Fruit fly (Drosophila melanogaster) whole organism, embryonic: ENCODE measurements around the gene CG3457.

ENCODE experiments used
- Abd-B ChIP-seq: fragments of 200-800 bp; sonication (Bioruptor generic); optimal IDR thresholded peaks from 2 replicates; lab custom pipeline; 2018; ENCODE audit warnings: missing biosample characterization, mild to moderate bottlenecking, missing genetic modification characterization, moderate library complexity
- Antp ChIP-seq: fragments of 200-800 bp; sonication (Bioruptor generic); optimal IDR thresholded peaks from 3 replicates; lab custom pipeline; 2016; ENCODE audit warnings: missing biosample characterization, missing genetic modification characterization
- CG11695 ChIP-seq: fragments of 200-800 bp; sonication (Bioruptor generic); IDR thresholded peaks from 3 replicates; pipeline ENCODE4 v1.3.6; 2022; ENCODE audit warnings: missing biosample characterization, missing genetic modification characterization
- CG12219 ChIP-seq: fragments of 200-800 bp; sonication (Bioruptor generic); optimal IDR thresholded peaks from 3 replicates; lab custom pipeline; 2018; ENCODE audit warnings: missing biosample characterization, mild to moderate bottlenecking, missing genetic modification characterization
- CG14014 ChIP-seq: fragments of 200-800 bp; sonication (Bioruptor generic); IDR thresholded peaks from 2 replicates; pipeline ENCODE4 v1.3.6; 2022; ENCODE audit warnings: missing biosample characterization, missing genetic modification characterization
- CG15011 ChIP-seq: fragments of 200-800 bp; sonication (Bioruptor generic); optimal IDR thresholded peaks from 3 replicates; lab custom pipeline; 2018; ENCODE audit warnings: missing biosample characterization, mild to moderate bottlenecking, missing genetic modification characterization
- CG15696 ChIP-seq: fragments of 200-800 bp; sonication (Bioruptor generic); optimal IDR thresholded peaks from 2 replicates; lab custom pipeline; 2019; ENCODE audit warnings: missing biosample characterization, mild to moderate bottlenecking, missing genetic modification characterization, moderate library complexity
- CG17361 ChIP-seq: fragments of 200-800 bp; sonication (Bioruptor generic); IDR thresholded peaks from 3 replicates; pipeline ENCODE4 v1.3.6; 2022; ENCODE audit warnings: missing biosample characterization, missing genetic modification characterization
- CG17912 ChIP-seq: fragments of 200-800 bp; sonication (Bioruptor generic); optimal IDR thresholded peaks from 2 replicates; lab custom pipeline; 2018; ENCODE audit warnings: missing biosample characterization, mild to moderate bottlenecking, missing genetic modification characterization
- CG18599 ChIP-seq: fragments of 200-800 bp; sonication (Bioruptor generic); optimal IDR thresholded peaks from 3 replicates; lab custom pipeline; 2017; ENCODE audit warnings: missing biosample characterization, missing genetic modification characterization, mild to moderate bottlenecking, moderate library complexity, missing genetic modification reagents
- CG2678 ChIP-seq: fragments of 200-800 bp; sonication (Bioruptor generic); optimal IDR thresholded peaks from 3 replicates; lab custom pipeline; 2019; ENCODE audit warnings: missing biosample characterization, mild to moderate bottlenecking, missing genetic modification characterization, moderate library complexity
- CG32532 ChIP-seq: fragments of 200-800 bp; sonication (Bioruptor generic); IDR thresholded peaks from 2 replicates; pipeline ENCODE4 v1.3.6; 2022; ENCODE audit warnings: missing biosample characterization, missing genetic modification characterization
- CG34422 ChIP-seq: fragments of 200-800 bp; sonication (Bioruptor generic); IDR thresholded peaks from 3 replicates; pipeline ENCODE4 v1.3.6; 2022; ENCODE audit warnings: missing biosample characterization, missing genetic modification characterization
- CG43689 ChIP-seq: fragments of 200-800 bp; sonication (Bioruptor generic); IDR thresholded peaks from 2 replicates; pipeline ENCODE4 v1.3.6; 2022; ENCODE audit warnings: missing biosample characterization, missing genetic modification characterization
- CG4404 ChIP-seq: fragments of 200-800 bp; sonication (Bioruptor generic); IDR thresholded peaks from 2 replicates; pipeline ENCODE4 v1.3.6; 2022; ENCODE audit warnings: missing biosample characterization, missing genetic modification characterization
- CG6272 ChIP-seq: fragments of 200-800 bp; sonication (Bioruptor generic); IDR thresholded peaks from 2 replicates; pipeline ENCODE4 v1.3.6; 2022; ENCODE audit warnings: missing biosample characterization, missing genetic modification characterization
- CG7357 ChIP-seq: fragments of 200-800 bp; sonication (Bioruptor generic); IDR thresholded peaks from 3 replicates; pipeline ENCODE4 v1.3.6; 2022; ENCODE audit warnings: missing biosample characterization, missing genetic modification characterization
- CG8290 ChIP-seq, 3 experiments: fragments of 200-800 bp; sonication (Bioruptor generic); optimal IDR thresholded peaks; 2 replicates each; lab custom pipeline; 2016 to 2019; ENCODE audit warnings: missing biosample characterization in 3 of 3, missing genetic modification characterization in 3 of 3, mild to moderate bottlenecking in 2 of 3, moderate library complexity in 1 of 3
- CG8359 ChIP-seq: fragments of 200-800 bp; sonication (Bioruptor generic); optimal IDR thresholded peaks from 2 replicates; lab custom pipeline; 2017; ENCODE audit warnings: missing biosample characterization, mild to moderate bottlenecking, missing genetic modification characterization, borderline replicate concordance
- CG9797 ChIP-seq: fragments of 200-800 bp; sonication (Bioruptor generic); optimal IDR thresholded peaks from 3 replicates; lab custom pipeline; 2018; ENCODE audit warnings: missing biosample characterization, mild to moderate bottlenecking, missing genetic modification characterization
- CTCF ChIP-seq: fragments of 200-800 bp; sonication (Bioruptor generic); optimal IDR thresholded peaks from 2 replicates; lab custom pipeline; 2017; ENCODE audit warnings: missing biosample characterization, mild to moderate bottlenecking, missing genetic modification characterization, moderate library complexity
- Fer1 ChIP-seq: fragments of 200-800 bp; sonication (Bioruptor generic); optimal IDR thresholded peaks from 2 replicates; lab custom pipeline; 2017; ENCODE audit warnings: missing biosample characterization, mild to moderate bottlenecking, missing genetic modification characterization
- Fer3 ChIP-seq: fragments of 200-800 bp; sonication (Bioruptor generic); optimal IDR thresholded peaks from 2 replicates; lab custom pipeline; 2018; ENCODE audit warnings: missing biosample characterization, mild to moderate bottlenecking, missing genetic modification characterization, moderate library complexity
- Hmr ChIP-seq: fragments of 200-800 bp; sonication (Bioruptor generic); optimal IDR thresholded peaks from 3 replicates; lab custom pipeline; 2017; ENCODE audit warnings: mild to moderate bottlenecking, missing biosample characterization, missing genetic modification reagents, missing genetic modification characterization
- Hr51 ChIP-seq, 2 experiments: fragments of 200-800 bp; sonication (Bioruptor generic); optimal IDR thresholded peaks; 2 replicates in 1 of 2; 3 replicates in 1 of 2; lab custom pipeline; 2016 to 2018; ENCODE audit warnings: missing biosample characterization in 2 of 2, missing genetic modification characterization in 2 of 2, mild to moderate bottlenecking in 1 of 2, moderate library complexity in 1 of 2
- MBD-R2 ChIP-seq: fragments of 200-800 bp; sonication (Bioruptor generic); IDR thresholded peaks from 2 replicates; pipeline ENCODE4 v1.3.6; 2022; ENCODE audit warnings: missing biosample characterization, missing genetic modification characterization
- Mrtf ChIP-seq: fragments of 200-800 bp; sonication (Bioruptor generic); IDR thresholded peaks from 3 replicates; pipeline ENCODE4 v1.3.6; 2022; ENCODE audit warnings: missing biosample characterization, missing genetic modification characterization
- Oli ChIP-seq: fragments of 200-800 bp; sonication (Bioruptor generic); optimal IDR thresholded peaks from 2 replicates; lab custom pipeline; 2018; ENCODE audit warnings: missing biosample characterization, mild to moderate bottlenecking, missing genetic modification characterization, moderate library complexity
- Optix ChIP-seq: fragments of 200-800 bp; sonication (Bioruptor generic); IDR thresholded peaks from 3 replicates; pipeline ENCODE4 v1.3.6; 2022; ENCODE audit warnings: missing biosample characterization, missing genetic modification characterization
- Scr ChIP-seq: fragments of 200-800 bp; sonication (Bioruptor generic); IDR thresholded peaks from 2 replicates; pipeline ENCODE4 v1.3.6; 2022; ENCODE audit warnings: missing biosample characterization, missing genetic modification characterization; ENCODE audit not compliant: partially characterized antibody
- Trl ChIP-seq, 3 experiments: fragments of >200 bp in 2 of 3; fragments of 200-800 bp in 1 of 3; sonication (Bioruptor generic) in 1 of 3; optimal IDR thresholded peaks; 2 replicates in 1 of 3; 3 replicates in 2 of 3; lab custom pipeline; 2016 to 2017; ENCODE audit warnings: missing biosample characterization in 1 of 3, missing genetic modification characterization in 1 of 3
- bsh ChIP-seq, 2 experiments: fragments of 200-800 bp; sonication (Bioruptor generic); optimal IDR thresholded peaks; 2 replicates each; lab custom pipeline; 2017 to 2018; ENCODE audit warnings: mild to moderate bottlenecking in 2 of 2, missing biosample characterization in 2 of 2, missing genetic modification characterization in 2 of 2, moderate library complexity in 1 of 2
- ci ChIP-seq: fragments of 200-800 bp; sonication (Bioruptor generic); IDR thresholded peaks from 3 replicates; pipeline ENCODE4 v1.3.6; 2022; ENCODE audit warnings: missing biosample characterization, missing genetic modification characterization
- dan ChIP-seq: fragments of 200-800 bp; sonication (Bioruptor generic); IDR thresholded peaks from 2 replicates; pipeline ENCODE4 v1.3.6; 2022; ENCODE audit warnings: missing biosample characterization, missing genetic modification characterization
- dmrt11E ChIP-seq: fragments of 200-800 bp; sonication (Bioruptor generic); optimal IDR thresholded peaks from 3 replicates; lab custom pipeline; 2018; ENCODE audit warnings: missing biosample characterization, mild to moderate bottlenecking, missing genetic modification characterization, moderate library complexity
- esg ChIP-seq: fragments of 200-800 bp; sonication (Bioruptor generic); conservative IDR thresholded peaks from 2 replicates; pipeline ENCODE4 v1.3.6; 2022; ENCODE audit warnings: missing biosample characterization, missing genetic modification characterization
- hkb ChIP-seq, 2 experiments: fragments of 200-800 bp in 1 of 2; fragments of >200 bp in 1 of 2; sonication (Bioruptor generic) in 1 of 2; IDR thresholded peaks in 1 of 2; optimal IDR thresholded peaks in 1 of 2; 2 replicates each; pipeline versions ENCODE4 v1.3.6 to Lab custom; 2017 to 2022; ENCODE audit warnings: missing biosample characterization in 1 of 2, missing genetic modification characterization in 1 of 2
- lab ChIP-seq: fragments of 200-800 bp; sonication (Bioruptor generic); optimal IDR thresholded peaks from 3 replicates; lab custom pipeline; 2017; ENCODE audit warnings: missing biosample characterization, missing genetic modification characterization, mild to moderate bottlenecking, moderate library complexity, missing genetic modification reagents
- org-1 ChIP-seq: fragments of 200-800 bp; sonication (Bioruptor generic); optimal IDR thresholded peaks from 2 replicates; lab custom pipeline; 2017; ENCODE audit warnings: missing biosample characterization, missing genetic modification characterization
- pnt ChIP-seq: fragments of 200-800 bp; sonication (Bioruptor generic); optimal IDR thresholded peaks from 3 replicates; lab custom pipeline; 2016; ENCODE audit warnings: missing biosample characterization, missing genetic modification characterization
- ranshi ChIP-seq: fragments of 200-800 bp; sonication (Bioruptor generic); IDR thresholded peaks from 2 replicates; pipeline ENCODE4 v1.3.6; 2022; ENCODE audit warnings: missing biosample characterization, missing genetic modification characterization
- sens ChIP-seq: fragments of 200-800 bp; sonication (Bioruptor generic); peaks from one replicate; lab custom pipeline; 2016; ENCODE audit warnings: missing biosample characterization, missing genetic modification characterization
- seq ChIP-seq: fragments of 200-800 bp; sonication (Bioruptor generic); IDR thresholded peaks from 2 replicates; pipeline ENCODE4 v1.3.6; 2022; ENCODE audit warnings: missing biosample characterization, missing genetic modification characterization
- slbo ChIP-seq: fragments of 200-800 bp; sonication (Bioruptor generic); IDR thresholded peaks from 2 replicates; pipeline ENCODE4 v1.3.6; 2022; ENCODE audit warnings: missing biosample characterization, missing genetic modification characterization
- slou ChIP-seq: fragments of 200-800 bp; sonication (Bioruptor generic); optimal IDR thresholded peaks from 3 replicates; lab custom pipeline; 2016; ENCODE audit warnings: missing biosample characterization, missing genetic modification characterization
- sob ChIP-seq: fragments of 200-800 bp; sonication (Bioruptor generic); IDR thresholded peaks from 2 replicates; pipeline ENCODE4 v1.3.6; 2022; ENCODE audit warnings: missing biosample characterization, missing genetic modification characterization
- unpg ChIP-seq: fragments of 200-800 bp; sonication (Bioruptor generic); optimal IDR thresholded peaks from 3 replicates; lab custom pipeline; 2018; ENCODE audit warnings: missing biosample characterization, mild to moderate bottlenecking, missing genetic modification characterization, moderate library complexity
- vvl ChIP-seq: fragments of 200-800 bp; sonication (Bioruptor generic); IDR thresholded peaks from 2 replicates; pipeline ENCODE4 v1.3.6; 2022; ENCODE audit warnings: missing biosample characterization, missing genetic modification characterization
- wek ChIP-seq: fragments of 200-800 bp; sonication (Bioruptor generic); optimal IDR thresholded peaks from 3 replicates; lab custom pipeline; 2018; ENCODE audit warnings: missing biosample characterization, mild to moderate bottlenecking, missing genetic modification characterization, moderate library complexity

CG3457 gene

dm6 chrX:2146574-2146973 is 41.0 kb upstream of the CG3457 start:
- no peak for TF ChIP-seq CG43689
- no peak for TF ChIP-seq lab (GFP tag; lab: Kevin White, UChicago)
- no peak for TF ChIP-seq CTCF
- no peak for TF ChIP-seq sob
- no peak for TF ChIP-seq Hmr (GFP tag; lab: Kevin White, UChicago)
- no peak for TF ChIP-seq Scr (GFP tag; lab: Robert Waterston, UW)
- peak in 1 of 2 experiments; percentile 26 for TF ChIP-seq bsh (GFP tag; optimal IDR thresholded peaks at IDR 0.05; lab: Kevin White, UChicago)
- peak; percentile 26 for TF ChIP-seq CG15696
- TF ChIP-seq CG8290 (GFP tag; optimal IDR thresholded peaks at IDR 0.05; lab: Kevin White, UChicago): no peak
- TF ChIP-seq CG8290 (tag; optimal IDR thresholded peaks at IDR 0.05; lab: Kevin White, UChicago): peak in 1 of 2 experiments; percentile 58
- no peak for TF ChIP-seq hkb (optimal IDR thresholded peaks at IDR 0.05; lab: Kevin White, UChicago)
- peak; percentile 38; the same call in 1 of the 2 replicates for TF ChIP-seq hkb (GFP tag; IDR thresholded peaks at IDR 0.05; lab: Robert Waterston, UW)
- no peak for TF ChIP-seq CG2678
- no peak for TF ChIP-seq CG6272 (GFP tag; lab: Robert Waterston, UW)
- TF ChIP-seq seq: no peak
- no peak for TF ChIP-seq Fer1 (GFP tag; lab: Kevin White, UChicago)
- peak; percentile 22; the same call in 1 of the 2 replicates for TF ChIP-seq ranshi (GFP tag; lab: Robert Waterston, UW)
- TF ChIP-seq CG8359 (GFP tag; lab: Kevin White, UChicago): no peak
- peak; percentile 1 for TF ChIP-seq org-1 (GFP tag; lab: Kevin White, UChicago)
- no peak for TF ChIP-seq CG15011
- TF ChIP-seq Abd-B (GFP tag; lab: Kevin White, UChicago): no peak
- no peak for TF ChIP-seq MBD-R2 (GFP tag; lab: Robert Waterston, UW)
- TF ChIP-seq CG9797 (GFP tag; lab: Kevin White, UChicago): no peak
- TF ChIP-seq vvl: peak; percentile 17; the same call in 1 of the 2 replicates
- TF ChIP-seq CG32532 (GFP tag; lab: Robert Waterston, UW): peak; percentile 11; the same call in 1 of the 2 replicates
- TF ChIP-seq Optix: no peak
- peak; percentile 37 for TF ChIP-seq CG18599 (GFP tag; lab: Kevin White, UChicago)
- TF ChIP-seq Oli (tag; lab: Kevin White, UChicago): peak; percentile 26
- TF ChIP-seq dmrt11E (tag; lab: Kevin White, UChicago): no peak
- peak; percentile 16 for TF ChIP-seq Antp
- no peak for TF ChIP-seq Mrtf (GFP tag; lab: Robert Waterston, UW)
- 0 out of 2 replicates have a peak, but pooled peaks have one; percentile 15 for TF ChIP-seq slbo
- TF ChIP-seq pnt (GFP tag; lab: Kevin White, UChicago): no peak
- 0 out of 2 replicates have a peak, but pooled peaks have one; percentile 6 for TF ChIP-seq CG4404 (GFP tag; lab: Robert Waterston, UW)
- 0 out of 2 replicates have a peak, but pooled peaks have one; percentile 23 for TF ChIP-seq esg (GFP tag; lab: Robert Waterston, UW)
- 0 out of 3 replicates have a peak, but pooled peaks have one; percentile 46 for TF ChIP-seq ci (GFP tag; lab: Robert Waterston, UW)
- TF ChIP-seq CG11695 (GFP tag; lab: Robert Waterston, UW): 0 out of 3 replicates have a peak, but pooled peaks have one; percentile 24
- no peak for TF ChIP-seq dan
- no peak for TF ChIP-seq CG17361
- TF ChIP-seq slou (GFP tag; lab: Kevin White, UChicago): no peak
- TF ChIP-seq wek (GFP tag; lab: Kevin White, UChicago): no peak
- TF ChIP-seq CG34422 (GFP tag; lab: Robert Waterston, UW): 0 out of 3 replicates have a peak, but pooled peaks have one; percentile 12
- TF ChIP-seq CG17912 (GFP tag; lab: Kevin White, UChicago): no peak
- TF ChIP-seq CG14014 (GFP tag; lab: Robert Waterston, UW): 0 out of 2 replicates have a peak, but pooled peaks have one; percentile 7
- TF ChIP-seq Trl (optimal IDR thresholded peaks at IDR 0.05; lab: Kevin White, UChicago): no peak
- no peak for TF ChIP-seq Trl (GFP tag; optimal IDR thresholded peaks at IDR 0.05; lab: Kevin White, UChicago)
- TF ChIP-seq Fer3 (tag; lab: Kevin White, UChicago): peak; percentile 10
- TF ChIP-seq CG7357 (GFP tag; lab: Robert Waterston, UW): no peak
- peak; percentile 7 for TF ChIP-seq CG12219 (GFP tag; lab: Kevin White, UChicago)
- no peak for TF ChIP-seq Hr51 (GFP tag; optimal IDR thresholded peaks at IDR 0.05; lab: Kevin White, UChicago)
- TF ChIP-seq unpg: peak; percentile 35
- peak; percentile 39 for TF ChIP-seq sens (GFP tag; lab: Kevin White, UChicago)
